Worm (Caenorhabditis elegans) whole organism, early embryonic: ENCODE data around the gene C16B8.4.

Experiments
- B0310.2 ChIP-seq: sonication (generic microtip); optimal IDR thresholded peaks from 2 replicates; lab custom pipeline; 2016; ENCODE audit warnings: mild to moderate bottlenecking, missing genetic modification characterization, missing compliant biosample characterization
- F13C5.2 ChIP-seq: sonication (generic microtip); optimal IDR thresholded peaks from 2 replicates; lab custom pipeline; 2017; ENCODE audit warnings: mild to moderate bottlenecking, missing genetic modification characterization, inconsistent platforms, missing compliant biosample characterization
- aly-1 ChIP-seq: sonication (generic microtip); optimal IDR thresholded peaks from 2 replicates; lab custom pipeline; 2016; ENCODE audit warnings: missing genetic modification characterization, missing compliant biosample characterization
- ama-1 ChIP-seq: fragments of 150-350 bp; optimal IDR thresholded peaks from 2 replicates; lab custom pipeline; 2014
- ceh-13 ChIP-seq: fragments of 200-800 bp; sonication (Bioruptor generic); optimal IDR thresholded peaks from 2 replicates; lab custom pipeline; 2018; ENCODE audit warnings: mild to moderate bottlenecking, missing genetic modification characterization, missing compliant biosample characterization
- ets-7 ChIP-seq: sonication (generic microtip); optimal IDR thresholded peaks from 2 replicates; lab custom pipeline; 2016; ENCODE audit warnings: missing genotype, missing genetic modification characterization, missing compliant biosample characterization
- flt-1 ChIP-seq: fragments of 200-800 bp; sonication (Bioruptor generic); IDR thresholded peaks from 2 replicates; pipeline ENCODE4 v1.3.6; 2022; ENCODE audit warnings: missing genetic modification characterization, missing compliant biosample characterization
- hmbx-1 ChIP-seq: sonication (generic microtip); optimal IDR thresholded peaks from 2 replicates; lab custom pipeline; 2016; ENCODE audit warnings: mild to moderate bottlenecking, missing genetic modification characterization, missing compliant biosample characterization
- pes-1 ChIP-seq: fragments of 200-800 bp; sonication (Bioruptor generic); IDR thresholded peaks from 2 replicates; pipeline ENCODE4 v1.3.6; 2022; ENCODE audit warnings: missing genetic modification reagents, missing genetic modification characterization, missing compliant biosample characterization
- scrt-1 ChIP-seq: fragments of 200-800 bp; sonication (Bioruptor generic); IDR thresholded peaks from 2 replicates; pipeline ENCODE4 v1.3.6; 2022; ENCODE audit warnings: missing genetic modification characterization, missing compliant biosample characterization
- tbx-11 ChIP-seq: fragments of 200-800 bp; sonication (Bioruptor generic); IDR thresholded peaks from 2 replicates; pipeline ENCODE4 v1.3.6; 2022; ENCODE audit warnings: missing genetic modification characterization, missing compliant biosample characterization

DNA sequence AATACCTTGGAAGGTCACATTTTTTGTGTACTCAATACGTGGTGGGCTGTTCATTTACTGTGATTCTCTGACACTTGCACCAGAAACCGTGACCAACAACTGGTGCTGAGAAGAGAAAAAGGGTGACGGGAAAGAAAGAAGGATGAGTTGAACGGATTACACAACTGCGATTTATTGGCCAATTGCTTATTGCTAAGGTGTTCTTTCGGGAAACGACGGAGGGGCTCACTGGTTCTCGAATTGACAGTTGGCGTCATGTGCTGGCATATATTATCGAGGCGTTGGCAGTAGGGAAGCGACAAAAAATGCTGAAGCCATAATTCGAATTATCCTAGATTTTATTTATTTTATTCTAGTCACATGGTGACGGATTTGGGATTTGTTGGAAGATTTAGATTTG, 726 bp upstream of the C16B8.4 start:
- TF ChIP-seq tbx-11 (GFP tag; lab: Robert Waterston, UW): no peak
- TF ChIP-seq scrt-1 (GFP tag; lab: Robert Waterston, UW): no peak
- TF ChIP-seq aly-1 (tag; lab: Kevin White, UChicago): no peak
- no peak for TF ChIP-seq ama-1 (lab: Kevin White, UChicago)
- no peak for TF ChIP-seq flt-1 (GFP tag; lab: Robert Waterston, UW)
- TF ChIP-seq pes-1 (GFP tag; lab: Robert Waterston, UW): no peak
- TF ChIP-seq hmbx-1 (tag; lab: Kevin White, UChicago): no peak
- no peak for TF ChIP-seq F13C5.2
- no peak for TF ChIP-seq ceh-13 (GFP tag; lab: Kevin White, UChicago)
- TF ChIP-seq B0310.2 (tag; lab: Kevin White, UChicago): no peak
- TF ChIP-seq ets-7: no peak
